Fruit fly (Drosophila melanogaster) whole organism, embryonic: ENCODE results near the gene CG16953.

Experiments used
- CG11723 ChIP-seq: fragments of 200-800 bp; sonication (Bioruptor generic); optimal IDR thresholded peaks from 2 replicates; lab custom pipeline; 2017; ENCODE audit warnings: missing biosample characterization, mild to moderate bottlenecking, missing genetic modification characterization
- CG12104 ChIP-seq: fragments of 200-800 bp; sonication (Bioruptor generic); optimal IDR thresholded peaks from 3 replicates; lab custom pipeline; 2016; ENCODE audit warnings: missing biosample characterization, missing genetic modification characterization
- CG12391 ChIP-seq: fragments of 200-800 bp; sonication (Bioruptor generic); optimal IDR thresholded peaks from 3 replicates; lab custom pipeline; 2018; ENCODE audit warnings: missing biosample characterization, mild to moderate bottlenecking, missing genetic modification characterization, moderate library complexity
- CG13894 ChIP-seq: fragments of 200-800 bp; sonication (Bioruptor generic); optimal IDR thresholded peaks from 3 replicates; lab custom pipeline; 2018; ENCODE audit warnings: missing biosample characterization, mild to moderate bottlenecking, missing genetic modification characterization, moderate library complexity
- CG15479 ChIP-seq: fragments of 200-800 bp; sonication (Bioruptor generic); optimal IDR thresholded peaks from 3 replicates; lab custom pipeline; 2019; ENCODE audit warnings: missing biosample characterization, mild to moderate bottlenecking, missing genetic modification characterization, moderate library complexity
- CG32767 ChIP-seq: fragments of 200-800 bp; sonication (Bioruptor generic); IDR thresholded peaks from 2 replicates; pipeline ENCODE4 v1.3.6; 2022; ENCODE audit warnings: missing biosample characterization, missing genetic modification characterization
- CG34422 ChIP-seq: fragments of 200-800 bp; sonication (Bioruptor generic); IDR thresholded peaks from 3 replicates; pipeline ENCODE4 v1.3.6; 2022; ENCODE audit warnings: missing biosample characterization, missing genetic modification characterization
- CG4730 ChIP-seq: fragments of 200-800 bp; sonication (Bioruptor generic); IDR thresholded peaks from 2 replicates; pipeline ENCODE4 v1.3.6; 2022; ENCODE audit warnings: missing biosample characterization, missing genetic modification characterization
- CG7271 ChIP-seq: fragments of 200-800 bp; sonication (Bioruptor generic); optimal IDR thresholded peaks from 2 replicates; lab custom pipeline; 2018; ENCODE audit warnings: missing biosample characterization, mild to moderate bottlenecking, missing genetic modification characterization, moderate library complexity
- CG8359 ChIP-seq: fragments of 200-800 bp; sonication (Bioruptor generic); optimal IDR thresholded peaks from 2 replicates; lab custom pipeline; 2017; ENCODE audit warnings: missing biosample characterization, mild to moderate bottlenecking, missing genetic modification characterization, borderline replicate concordance
- Ets65A ChIP-seq: fragments of 200-800 bp; sonication (Bioruptor generic); peaks from one replicate; lab custom pipeline; 2016; ENCODE audit warnings: missing biosample characterization, missing genetic modification characterization
- Gug ChIP-seq: fragments of 200-800 bp; sonication (Bioruptor generic); IDR thresholded peaks from 4 replicates; pipeline ENCODE4 v1.3.6; 2022; ENCODE audit warnings: missing biosample characterization, missing genetic modification characterization
- H15 ChIP-seq: fragments of 200-800 bp; sonication (Bioruptor generic); IDR thresholded peaks from 3 replicates; pipeline ENCODE4 v1.3.6; 2022; ENCODE audit warnings: missing biosample characterization, missing genetic modification characterization
- H2.0 ChIP-seq: fragments of 200-800 bp; sonication (Bioruptor generic); IDR thresholded peaks from 2 replicates; pipeline ENCODE4 v1.3.6; 2022; ENCODE audit warnings: missing biosample characterization, missing genetic modification characterization
- Lim3 ChIP-seq: fragments of 200-800 bp; sonication (Bioruptor generic); IDR thresholded peaks from 2 replicates; pipeline ENCODE4 v1.3.6; 2022; ENCODE audit warnings: missing biosample characterization, missing genetic modification characterization
- Med ChIP-seq: fragments of 200-800 bp; sonication (Bioruptor generic); peaks from one replicate; lab custom pipeline; 2016; ENCODE audit warnings: missing biosample characterization, missing genetic modification characterization, mild to moderate bottlenecking, inconsistent platforms, moderate library complexity
- Mes4 ChIP-seq: fragments of 200-800 bp; sonication (Bioruptor generic); optimal IDR thresholded peaks from 2 replicates; lab custom pipeline; 2016; ENCODE audit warnings: missing biosample characterization, missing genetic modification characterization
- abd-A ChIP-seq: fragments of 200-800 bp; sonication (Bioruptor generic); optimal IDR thresholded peaks from 3 replicates; lab custom pipeline; 2019; ENCODE audit warnings: missing biosample characterization, mild to moderate bottlenecking, missing genetic modification characterization, moderate library complexity
- aop ChIP-seq: fragments of 200-800 bp; sonication (Bioruptor generic); IDR thresholded peaks from 2 replicates; pipeline ENCODE4 v1.3.6; 2022; ENCODE audit warnings: missing biosample characterization, missing genetic modification characterization
- ase ChIP-seq: fragments of 200-800 bp; sonication (Bioruptor generic); IDR thresholded peaks from 3 replicates; pipeline ENCODE4 v1.3.6; 2022; ENCODE audit warnings: missing biosample characterization, missing genetic modification characterization
- chm ChIP-seq: fragments of 200-800 bp; sonication (Bioruptor generic); IDR thresholded peaks from 2 replicates; pipeline ENCODE4 v1.3.6; 2022; ENCODE audit warnings: missing biosample characterization, missing genetic modification characterization
- crp ChIP-seq, 2 experiments: fragments of 200-800 bp; sonication (Bioruptor generic); optimal IDR thresholded peaks; 2 replicates in 1 of 2; 3 replicates in 1 of 2; lab custom pipeline; 2017; ENCODE audit warnings: missing biosample characterization in 2 of 2, missing genetic modification characterization in 2 of 2, mild to moderate bottlenecking in 1 of 2, moderate library complexity in 1 of 2
- dysf ChIP-seq: fragments of 200-800 bp; sonication (Bioruptor generic); IDR thresholded peaks from 3 replicates; pipeline ENCODE4 v1.3.6; 2022; ENCODE audit warnings: missing biosample characterization, missing genetic modification characterization
- ems ChIP-seq: fragments of 200-800 bp; sonication (Bioruptor generic); optimal IDR thresholded peaks from 3 replicates; lab custom pipeline; 2016; ENCODE audit warnings: missing biosample characterization, missing genetic modification characterization
- ewg ChIP-seq: fragments of 200-800 bp; sonication (Bioruptor generic); optimal IDR thresholded peaks from 3 replicates; lab custom pipeline; 2017; ENCODE audit warnings: mild to moderate bottlenecking, missing biosample characterization, missing genetic modification reagents, missing genetic modification characterization
- fd3F ChIP-seq: fragments of 200-800 bp; sonication (Bioruptor generic); optimal IDR thresholded peaks from 2 replicates; lab custom pipeline; 2018; ENCODE audit warnings: missing biosample characterization, mild to moderate bottlenecking, missing genetic modification characterization, moderate library complexity
- jing ChIP-seq: fragments of 200-800 bp; sonication (Bioruptor generic); optimal IDR thresholded peaks from 2 replicates; lab custom pipeline; 2018; ENCODE audit warnings: missing biosample characterization, mild to moderate bottlenecking, missing genetic modification characterization
- kni ChIP-seq: fragments of 200-800 bp; sonication (Bioruptor generic); optimal IDR thresholded peaks from 3 replicates; lab custom pipeline; 2017; ENCODE audit warnings: mild to moderate bottlenecking, missing biosample characterization, missing genetic modification reagents, missing genetic modification characterization
- lov ChIP-seq, 2 experiments: fragments of 200-800 bp in 1 of 2; fragments of >200 bp in 1 of 2; sonication (Bioruptor generic) in 1 of 2; IDR thresholded peaks in 1 of 2; optimal IDR thresholded peaks in 1 of 2; 2 replicates in 1 of 2; 3 replicates in 1 of 2; pipeline versions ENCODE4 v1.3.6 to Lab custom; 2017 to 2022; ENCODE audit warnings: missing biosample characterization in 1 of 2, missing genetic modification characterization in 1 of 2
- nau ChIP-seq: fragments of 200-800 bp; sonication (Bioruptor generic); optimal IDR thresholded peaks from 3 replicates; lab custom pipeline; 2017; ENCODE audit warnings: missing biosample characterization, mild to moderate bottlenecking, missing genetic modification characterization, missing genetic modification reagents
- oc ChIP-seq: fragments of 200-800 bp; sonication (Bioruptor generic); optimal IDR thresholded peaks from 2 replicates; lab custom pipeline; 2018; ENCODE audit warnings: missing biosample characterization, mild to moderate bottlenecking, missing genetic modification characterization, moderate library complexity
- pan ChIP-seq, 4 experiments: fragments of >200 bp in 3 of 4; fragments of 200-800 bp in 1 of 4; sonication (Bioruptor generic) in 1 of 4; optimal IDR thresholded peaks in 3 of 4; IDR thresholded peaks in 1 of 4; 2 replicates each; pipeline versions ENCODE4 v1.3.6 to Lab custom; 2017 to 2022; ENCODE audit warnings: missing biosample characterization in 2 of 4, missing genetic modification characterization in 2 of 4, mixed read lengths in 1 of 4
- ro ChIP-seq: fragments of 200-800 bp; sonication (Bioruptor generic); IDR thresholded peaks from 2 replicates; pipeline ENCODE4 v1.3.6; 2022; ENCODE audit warnings: missing biosample characterization, missing genetic modification characterization
- shn ChIP-seq: fragments of 200-800 bp; sonication (Bioruptor generic); optimal IDR thresholded peaks from 3 replicates; lab custom pipeline; 2016; ENCODE audit warnings: missing biosample characterization, missing genetic modification characterization
- ssp ChIP-seq: fragments of 200-800 bp; sonication (Bioruptor generic); IDR thresholded peaks from 2 replicates; pipeline ENCODE4 v1.3.6; 2022; ENCODE audit warnings: missing biosample characterization, missing genetic modification characterization
- tll ChIP-seq, 2 experiments: fragments of 200-800 bp in 1 of 2; fragments of >200 bp in 1 of 2; sonication (Bioruptor generic) in 1 of 2; optimal IDR thresholded peaks; 2 replicates each; lab custom pipeline; 2017 to 2019; ENCODE audit warnings: missing biosample characterization in 2 of 2, missing genetic modification characterization in 2 of 2, mild to moderate bottlenecking in 1 of 2, moderate library complexity in 1 of 2
- twi ChIP-seq: fragments of 200-800 bp; optimal IDR thresholded peaks from 2 replicates; lab custom pipeline; 2019; ENCODE audit warnings: missing biosample characterization, mild to moderate bottlenecking, missing genetic modification characterization, moderate library complexity
- tx ChIP-seq: fragments of 200-800 bp; sonication (Bioruptor generic); optimal IDR thresholded peaks from 2 replicates; lab custom pipeline; 2016; ENCODE audit warnings: missing biosample characterization, missing genetic modification characterization

The CG16953 gene

dm6 chr3R:20600109-20600508 lies 14.5 kb upstream of the CG16953 start:
- no peak for TF ChIP-seq Gug (GFP tag; lab: Robert Waterston, UW)
- no peak for TF ChIP-seq CG34422 (GFP tag; lab: Robert Waterston, UW)
- no peak for TF ChIP-seq ssp (GFP tag; lab: Robert Waterston, UW)
- TF ChIP-seq nau (GFP tag; lab: Kevin White, UChicago): no peak
- no peak for TF ChIP-seq H15 (GFP tag; lab: Robert Waterston, UW)
- TF ChIP-seq pan (optimal IDR thresholded peaks at IDR 0.05; lab: Kevin White, UChicago): no peak
- TF ChIP-seq pan (GFP tag; optimal IDR thresholded peaks at IDR 0.05 in 1 of 2, IDR thresholded peaks at IDR 0.05 in 1 of 2): no peak
- TF ChIP-seq Med (GFP tag; lab: Kevin White, UChicago): peak; percentile 51
- no peak for TF ChIP-seq ems
- TF ChIP-seq abd-A (tag; lab: Kevin White, UChicago): peak; percentile 32
- TF ChIP-seq, all 482 proteins: peak for 2

- TF ChIP-seq H2.0 (GFP tag; lab: Robert Waterston, UW) (no peak), Gug (GFP tag; lab: Robert Waterston, UW) (no peak), tx (GFP tag; lab: Kevin White, UChicago) (no peak), ase (GFP tag; lab: Robert Waterston, UW) (no peak), jing (no peak), CG32767 (GFP tag; lab: Robert Waterston, UW) (peak; percentile 60), CG4730 (GFP tag; lab: Robert Waterston, UW) (no peak), CG7271 (tag; lab: Kevin White, UChicago) (no peak), shn (GFP tag; lab: Kevin White, UChicago) (no peak), CG13894 (tag; lab: Kevin White, UChicago) (peak; percentile 79), dysf (GFP tag; lab: Robert Waterston, UW) (0 out of 3 replicates have a peak, but pooled peaks have one; percentile 13), Ets65A (peak; percentile 77), chm (GFP tag; lab: Robert Waterston, UW) (no peak), CG8359 (GFP tag; lab: Kevin White, UChicago) (no peak), CG12104 (GFP tag; lab: Kevin White, UChicago) (no peak), oc (tag; lab: Kevin White, UChicago) (peak; percentile 89), lov (optimal IDR thresholded peaks at IDR 0.05; lab: Kevin White, UChicago) (no peak), lov (GFP tag; IDR thresholded peaks at IDR 0.05; lab: Robert Waterston, UW) (0 out of 3 replicates have a peak, but pooled peaks have one; percentile 30), Med (GFP tag; lab: Kevin White, UChicago) (peak; percentile 64), CG12391 (tag; lab: Kevin White, UChicago) (no peak), kni (no peak), fd3F (GFP tag; lab: Kevin White, UChicago) (no peak), crp (GFP tag; optimal IDR thresholded peaks at IDR 0.05; lab: Kevin White, UChicago) (no peak), twi (tag; lab: Kevin White, UChicago) (no peak), CG15479 (GFP tag; lab: Kevin White, UChicago) (peak; percentile 18), Mes4 (GFP tag; lab: Kevin White, UChicago) (no peak), CG11723 (no peak), ro (GFP tag; lab: Robert Waterston, UW) (no peak), ewg (GFP tag; lab: Kevin White, UChicago) (no peak), tll (GFP tag; optimal IDR thresholded peaks at IDR 0.05; lab: Kevin White, UChicago) (peak in 1 of 2 experiments; percentile 52), Lim3 (GFP tag; lab: Robert Waterston, UW) (no peak), aop (GFP tag; lab: Robert Waterston, UW) (no peak)
Observed at dm6 chr3R:20597407-20598325, 12.0 kb upstream of the CG16953 start.
